Fruit fly (Drosophila melanogaster) whole organism, embryonic: ENCODE data around the gene Ids.

Experiments
- Atf6 ChIP-seq: fragments of 200-800 bp; sonication (Bioruptor generic); IDR thresholded peaks from 2 replicates; pipeline ENCODE4 v1.3.6; 2022; ENCODE audit warnings: missing biosample characterization, missing genetic modification characterization
- CG11247 ChIP-seq: fragments of 200-800 bp; sonication (Bioruptor generic); IDR thresholded peaks from 2 replicates; pipeline ENCODE4 v1.3.6; 2022; ENCODE audit warnings: missing biosample characterization, missing genetic modification characterization
- CG12391 ChIP-seq: fragments of 200-800 bp; sonication (Bioruptor generic); optimal IDR thresholded peaks from 3 replicates; lab custom pipeline; 2018; ENCODE audit warnings: missing biosample characterization, mild to moderate bottlenecking, missing genetic modification characterization, moderate library complexity
- CG12769 ChIP-seq: fragments of 200-800 bp; sonication (Bioruptor generic); optimal IDR thresholded peaks from 2 replicates; lab custom pipeline; 2019; ENCODE audit warnings: missing biosample characterization, mild to moderate bottlenecking, missing genetic modification characterization, moderate library complexity
- CG13123 ChIP-seq: fragments of 200-800 bp; sonication (Bioruptor generic); optimal IDR thresholded peaks from 2 replicates; lab custom pipeline; 2016; ENCODE audit warnings: missing biosample characterization, missing genetic modification characterization
- CG13775 ChIP-seq: fragments of 200-800 bp; sonication (Bioruptor generic); optimal IDR thresholded peaks from 3 replicates; lab custom pipeline; 2017; ENCODE audit warnings: missing biosample characterization, mild to moderate bottlenecking, missing genetic modification characterization
- CG13894 ChIP-seq: fragments of 200-800 bp; sonication (Bioruptor generic); optimal IDR thresholded peaks from 3 replicates; lab custom pipeline; 2018; ENCODE audit warnings: missing biosample characterization, mild to moderate bottlenecking, missing genetic modification characterization, moderate library complexity
- CG15601 ChIP-seq: fragments of 200-800 bp; sonication (Bioruptor generic); optimal IDR thresholded peaks from 3 replicates; lab custom pipeline; 2019; ENCODE audit warnings: missing biosample characterization, mild to moderate bottlenecking, missing genetic modification characterization, moderate library complexity
- CG1647 ChIP-seq: fragments of 200-800 bp; sonication (Bioruptor generic); optimal IDR thresholded peaks from 3 replicates; lab custom pipeline; 2016; ENCODE audit warnings: missing biosample characterization, missing genetic modification characterization
- CG16779 ChIP-seq: fragments of 200-800 bp; sonication (Bioruptor generic); IDR thresholded peaks from 2 replicates; pipeline ENCODE4 v1.3.6; 2022; ENCODE audit warnings: missing biosample characterization, missing genetic modification characterization
- CG17328 ChIP-seq: fragments of 200-800 bp; sonication (Bioruptor generic); IDR thresholded peaks from 2 replicates; pipeline ENCODE4 v1.3.6; 2022; ENCODE audit warnings: missing biosample characterization, missing genetic modification characterization
- CG18764 ChIP-seq: fragments of 200-800 bp; sonication (Bioruptor generic); optimal IDR thresholded peaks from 3 replicates; lab custom pipeline; 2016; ENCODE audit warnings: missing biosample characterization, missing genetic modification characterization
- CG30020 ChIP-seq: fragments of 200-800 bp; optimal IDR thresholded peaks from 2 replicates; lab custom pipeline; 2019; ENCODE audit warnings: missing biosample characterization, mild to moderate bottlenecking, missing genetic modification characterization, moderate library complexity
- CG31365 ChIP-seq: fragments of 200-800 bp; sonication (Bioruptor generic); optimal IDR thresholded peaks from 2 replicates; lab custom pipeline; 2018; ENCODE audit warnings: missing biosample characterization, mild to moderate bottlenecking, missing genetic modification characterization
- CG3281 ChIP-seq: fragments of 200-800 bp; sonication (Bioruptor generic); optimal IDR thresholded peaks from 3 replicates; lab custom pipeline; 2017; ENCODE audit warnings: missing biosample characterization, mild to moderate bottlenecking, missing genetic modification characterization
- CG34376 ChIP-seq: fragments of 200-800 bp; sonication (Bioruptor generic); optimal IDR thresholded peaks from 2 replicates; lab custom pipeline; 2018; ENCODE audit warnings: missing biosample characterization, mild to moderate bottlenecking, missing genetic modification characterization
- CG7271 ChIP-seq: fragments of 200-800 bp; sonication (Bioruptor generic); optimal IDR thresholded peaks from 2 replicates; lab custom pipeline; 2018; ENCODE audit warnings: missing biosample characterization, mild to moderate bottlenecking, missing genetic modification characterization, moderate library complexity
- CG8765 ChIP-seq: fragments of 200-800 bp; sonication (Bioruptor generic); IDR thresholded peaks from 2 replicates; pipeline ENCODE4 v1.3.6; 2022; ENCODE audit warnings: missing biosample characterization, missing genetic modification characterization
- CG9215 ChIP-seq: fragments of 200-800 bp; sonication (Bioruptor generic); IDR thresholded peaks from 2 replicates; pipeline ENCODE4 v1.3.6; 2022; ENCODE audit warnings: missing biosample characterization, missing genetic modification characterization
- Fer1 ChIP-seq: fragments of 200-800 bp; sonication (Bioruptor generic); optimal IDR thresholded peaks from 2 replicates; lab custom pipeline; 2017; ENCODE audit warnings: missing biosample characterization, mild to moderate bottlenecking, missing genetic modification characterization
- Fer2 ChIP-seq: fragments of 200-800 bp; sonication (Bioruptor generic); optimal IDR thresholded peaks from 2 replicates; lab custom pipeline; 2018; ENCODE audit warnings: missing biosample characterization, mild to moderate bottlenecking, missing genetic modification characterization, moderate library complexity
- HLH54F ChIP-seq: fragments of 200-800 bp; sonication (Bioruptor generic); optimal IDR thresholded peaks from 3 replicates; lab custom pipeline; 2016; ENCODE audit warnings: missing biosample characterization, missing genetic modification characterization
- Hey ChIP-seq: fragments of 200-800 bp; sonication (Bioruptor generic); optimal IDR thresholded peaks from 3 replicates; lab custom pipeline; 2018; ENCODE audit warnings: missing biosample characterization, mild to moderate bottlenecking, missing genetic modification characterization
- HmgD ChIP-seq: fragments of 200-800 bp; sonication (Bioruptor generic); optimal IDR thresholded peaks from 3 replicates; lab custom pipeline; 2016; ENCODE audit warnings: missing biosample characterization, missing genetic modification characterization
- Med ChIP-seq: fragments of 200-800 bp; sonication (Bioruptor generic); peaks from one replicate; lab custom pipeline; 2016; ENCODE audit warnings: missing biosample characterization, missing genetic modification characterization, mild to moderate bottlenecking, inconsistent platforms, moderate library complexity
- ab ChIP-seq: fragments of 200-800 bp; sonication (Bioruptor generic); optimal IDR thresholded peaks from 2 replicates; lab custom pipeline; 2016; ENCODE audit warnings: missing biosample characterization, missing genetic modification characterization
- chif ChIP-seq, 2 experiments: fragments of 200-800 bp; sonication (Bioruptor generic); optimal IDR thresholded peaks; 3 replicates each; lab custom pipeline; 2016; ENCODE audit warnings: missing biosample characterization in 2 of 2, missing genetic modification characterization in 2 of 2
- cwo ChIP-seq: fragments of 200-800 bp; sonication (Bioruptor generic); optimal IDR thresholded peaks from 3 replicates; lab custom pipeline; 2017; ENCODE audit warnings: missing biosample characterization, missing genetic modification characterization, mild to moderate bottlenecking, moderate library complexity, missing genetic modification reagents
- danr ChIP-seq: fragments of 200-800 bp; sonication (Bioruptor generic); IDR thresholded peaks from 2 replicates; pipeline ENCODE4 v1.3.6; 2022; ENCODE audit warnings: missing biosample characterization, missing genetic modification characterization
- eyg ChIP-seq: fragments of 200-800 bp; sonication (Bioruptor generic); optimal IDR thresholded peaks from 3 replicates; lab custom pipeline; 2016; ENCODE audit warnings: missing biosample characterization, missing genetic modification characterization
- fu2 ChIP-seq: fragments of 200-800 bp; sonication (Bioruptor generic); optimal IDR thresholded peaks from 2 replicates; lab custom pipeline; 2016; ENCODE audit warnings: missing biosample characterization, missing genetic modification characterization
- grau ChIP-seq: fragments of 200-800 bp; optimal IDR thresholded peaks from 3 replicates; lab custom pipeline; 2019; ENCODE audit warnings: missing biosample characterization, mild to moderate bottlenecking, missing genetic modification characterization, moderate library complexity
- gro ChIP-seq: fragments of 200-800 bp; sonication (Bioruptor generic); optimal IDR thresholded peaks from 2 replicates; lab custom pipeline; 2016; ENCODE audit warnings: missing biosample characterization, missing genetic modification characterization
- insv ChIP-seq, 2 experiments: fragments of 200-800 bp; sonication (Bioruptor generic); optimal IDR thresholded peaks; 3 replicates each; lab custom pipeline; 2016 to 2018; ENCODE audit warnings: missing biosample characterization in 2 of 2, missing genetic modification characterization in 2 of 2
- jigr1 ChIP-seq: fragments of 200-800 bp; sonication (Bioruptor generic); IDR thresholded peaks from 3 replicates; pipeline ENCODE4 v1.3.6; 2022; ENCODE audit warnings: missing biosample characterization, missing genetic modification characterization
- klu ChIP-seq: fragments of 200-800 bp; sonication (Bioruptor generic); IDR thresholded peaks from 2 replicates; pipeline ENCODE4 v1.3.6; 2022; ENCODE audit warnings: missing biosample characterization, missing genetic modification characterization
- lab ChIP-seq: fragments of 200-800 bp; sonication (Bioruptor generic); optimal IDR thresholded peaks from 3 replicates; lab custom pipeline; 2017; ENCODE audit warnings: missing biosample characterization, missing genetic modification characterization, mild to moderate bottlenecking, moderate library complexity, missing genetic modification reagents
- oc ChIP-seq: fragments of 200-800 bp; sonication (Bioruptor generic); optimal IDR thresholded peaks from 2 replicates; lab custom pipeline; 2018; ENCODE audit warnings: missing biosample characterization, mild to moderate bottlenecking, missing genetic modification characterization, moderate library complexity
- phol ChIP-seq: fragments of 200-800 bp; sonication (Bioruptor generic); optimal IDR thresholded peaks from 3 replicates; lab custom pipeline; 2018; ENCODE audit warnings: missing biosample characterization, mild to moderate bottlenecking, missing genetic modification characterization, moderate library complexity
- pzg ChIP-seq: fragments of 200-800 bp; sonication (Bioruptor generic); optimal IDR thresholded peaks from 3 replicates; lab custom pipeline; 2018; ENCODE audit warnings: missing biosample characterization, mild to moderate bottlenecking, missing genetic modification characterization, moderate library complexity
- shn ChIP-seq: fragments of 200-800 bp; sonication (Bioruptor generic); optimal IDR thresholded peaks from 3 replicates; lab custom pipeline; 2016; ENCODE audit warnings: missing biosample characterization, missing genetic modification characterization
- sisA ChIP-seq: fragments of 200-800 bp; sonication (Bioruptor generic); IDR thresholded peaks from 2 replicates; pipeline ENCODE4 v1.3.6; 2022; ENCODE audit warnings: missing biosample characterization, missing genetic modification characterization
- sna ChIP-seq: fragments of 200-800 bp; sonication (Bioruptor generic); IDR thresholded peaks from 2 replicates; pipeline ENCODE4 v1.3.6; 2022; ENCODE audit warnings: missing biosample characterization, missing genetic modification characterization; ENCODE audit not compliant: partially characterized antibody
- sob ChIP-seq: fragments of 200-800 bp; sonication (Bioruptor generic); IDR thresholded peaks from 2 replicates; pipeline ENCODE4 v1.3.6; 2022; ENCODE audit warnings: missing biosample characterization, missing genetic modification characterization
- usp ChIP-seq: fragments of >200 bp; optimal IDR thresholded peaks from 2 replicates; lab custom pipeline; 2017; ENCODE audit warnings: missing biosample characterization, missing genetic modification characterization
- zfh2 ChIP-seq: fragments of 200-800 bp; sonication (Bioruptor generic); optimal IDR thresholded peaks from 2 replicates; lab custom pipeline; 2016; ENCODE audit warnings: missing biosample characterization, missing genetic modification characterization

Gene Ids

DNA sequence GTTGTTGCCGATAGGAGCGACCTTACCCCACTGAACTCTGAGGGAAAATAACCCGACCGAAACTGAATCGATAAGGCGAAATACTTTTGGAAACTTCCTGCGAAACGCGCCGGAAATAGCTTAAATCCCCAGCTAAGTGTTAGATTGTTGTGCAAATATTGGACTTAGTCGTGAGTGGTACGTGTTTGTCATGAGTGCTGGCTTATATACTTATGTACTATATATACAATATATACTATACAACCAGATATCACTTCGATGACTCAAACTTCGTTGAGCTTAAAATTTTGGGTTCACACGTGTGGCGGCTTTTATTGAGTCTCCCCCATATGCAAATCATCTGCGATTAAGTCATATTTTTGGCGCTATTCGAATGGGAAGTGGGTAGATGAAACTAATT is 31.8 kb upstream of the Ids start:
- TF ChIP-seq CG9215 (GFP tag; lab: Robert Waterston, UW), result no peak
- TF ChIP-seq grau (tag; lab: Kevin White, UChicago), result no peak
- no peak for TF ChIP-seq CG1647
- TF ChIP-seq sisA, result no peak
- TF ChIP-seq Med (GFP tag; lab: Kevin White, UChicago), result peak; percentile 50
- TF ChIP-seq HmgD (GFP tag; lab: Kevin White, UChicago), result no peak
- no peak for TF ChIP-seq klu
- peak; percentile 43 for TF ChIP-seq CG12769 (tag; lab: Kevin White, UChicago)
- TF ChIP-seq ab, result no peak
- no peak for TF ChIP-seq CG15601 (tag; lab: Kevin White, UChicago)
- TF ChIP-seq CG7271 (tag; lab: Kevin White, UChicago), result no peak
- no peak for TF ChIP-seq CG12391
- TF ChIP-seq CG18764 (GFP tag; lab: Kevin White, UChicago), result no peak
- no peak for TF ChIP-seq CG16779 (GFP tag; lab: Robert Waterston, UW)
- no peak for TF ChIP-seq gro (GFP tag; lab: Kevin White, UChicago)
- peak; percentile 21 for TF ChIP-seq CG34376 (GFP tag; lab: Kevin White, UChicago)
- no peak for TF ChIP-seq CG11247 (GFP tag; lab: Robert Waterston, UW)
- peak; percentile 33 for TF ChIP-seq oc (tag; lab: Kevin White, UChicago)
- TF ChIP-seq sob (GFP tag; lab: Robert Waterston, UW), result no peak
- TF ChIP-seq CG8765 (GFP tag; lab: Robert Waterston, UW), result no peak
- TF ChIP-seq Fer1 (GFP tag; lab: Kevin White, UChicago), result no peak
- TF ChIP-seq usp (GFP tag; lab: Kevin White, UChicago), result no peak
- TF ChIP-seq sna (GFP tag; lab: Robert Waterston, UW), result no peak
- no peak for TF ChIP-seq zfh2 (GFP tag; lab: Kevin White, UChicago)
- TF ChIP-seq cwo (GFP tag; lab: Kevin White, UChicago), result peak; percentile 59
- TF ChIP-seq CG13894 (tag; lab: Kevin White, UChicago), result peak; percentile 17
- TF ChIP-seq CG13123 (GFP tag; lab: Kevin White, UChicago), result no peak
- TF ChIP-seq pzg, result no peak
- TF ChIP-seq Hey (tag; lab: Kevin White, UChicago), result no peak
- TF ChIP-seq Atf6, result 0 out of 2 replicates have a peak, but pooled peaks have one; percentile 12
- TF ChIP-seq danr (GFP tag; lab: Robert Waterston, UW), result no peak
- TF ChIP-seq shn, result no peak
- no peak for TF ChIP-seq eyg (GFP tag; lab: Kevin White, UChicago)
- TF ChIP-seq CG17328 (GFP tag; lab: Robert Waterston, UW), result no peak
- no peak for TF ChIP-seq Fer2 (tag; lab: Kevin White, UChicago)
- TF ChIP-seq fu2 (GFP tag; lab: Kevin White, UChicago), result no peak
- TF ChIP-seq jigr1, result no peak
- TF ChIP-seq CG30020 (tag; lab: Kevin White, UChicago), result no peak
- TF ChIP-seq CG3281, result peak; percentile 13
- TF ChIP-seq phol, result no peak
- TF ChIP-seq chif (GFP tag; optimal IDR thresholded peaks at IDR 0.05; lab: Kevin White, UChicago), result no peak
- no peak for TF ChIP-seq HLH54F
- no peak for TF ChIP-seq insv (GFP tag; optimal IDR thresholded peaks at IDR 0.05; lab: Kevin White, UChicago)
- no peak for TF ChIP-seq CG31365 (tag; lab: Kevin White, UChicago)
- no peak for TF ChIP-seq CG13775 (GFP tag; lab: Kevin White, UChicago)
- peak; percentile 53 for TF ChIP-seq lab (GFP tag; lab: Kevin White, UChicago)
- TF ChIP-seq, all 482 proteins: peak for 9
